Fruit fly (Drosophila melanogaster) whole organism: ENCODE results near the gene CG13404.

ENCODE experiments used
- CG8478 ChIP-seq: fragments of >200 bp; optimal IDR thresholded peaks from 2 replicates; lab custom pipeline; 2018; ENCODE audit warnings: inconsistent platforms
- pan ChIP-seq: fragments of >200 bp; optimal IDR thresholded peaks from 2 replicates; lab custom pipeline; 2017

DNA sequence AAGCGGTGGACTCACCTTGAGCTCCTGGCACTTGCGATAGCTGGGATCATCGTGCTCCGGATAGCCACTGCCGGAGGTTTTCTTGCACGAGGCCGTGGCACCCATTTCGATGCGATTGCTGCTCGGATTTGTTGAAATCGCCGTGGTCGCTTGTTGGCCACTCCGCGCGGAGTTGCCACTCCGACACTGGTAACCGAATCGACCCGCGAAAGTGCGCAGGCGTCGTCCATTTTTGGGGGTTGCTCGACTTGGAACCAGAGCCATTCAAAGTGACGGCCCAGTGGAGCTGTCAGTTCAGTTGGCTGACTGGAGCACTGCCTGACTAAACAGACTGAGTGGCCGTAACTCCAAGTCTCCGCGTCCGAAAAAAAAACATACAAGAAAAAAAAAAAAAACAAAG lies at the start of gene CG13404, which contains the start of gene na:
- TF ChIP-seq CG8478 (lab: Kevin White, UChicago) (no peak), pan (lab: Kevin White, UChicago) (no peak)
